Worm (Caenorhabditis elegans) whole organism, L3 larva: ENCODE data around the gene F26F4.12.

Experiments
- lin-15B ChIP-seq: fragments of 150-350 bp; optimal IDR thresholded peaks from 2 replicates; lab custom pipeline; 2014; ENCODE audit warnings: missing biosample characterization, missing genetic modification characterization
- nhr-76 ChIP-seq: fragments of 150-350 bp; sonication (generic microtip); optimal IDR thresholded peaks from 5 replicates; lab custom pipeline; 2014; ENCODE audit warnings: missing biosample characterization, missing genetic modification characterization
- unc-62 ChIP-seq: fragments of 150-350 bp; sonication (generic microtip); optimal IDR thresholded peaks from 4 replicates; lab custom pipeline; 2014; ENCODE audit warnings: missing biosample characterization, missing genetic modification reagents, missing genetic modification characterization

ce11 chrIII:4866762-4867161 lies 43.1 kb downstream of the F26F4.12 start, which contains the start of gene C35D10.17:
- TF ChIP-seq lin-15B (tag; lab: Kevin White, UChicago) (no peak), unc-62 (GFP tag; lab: Kevin White, UChicago) (no peak), nhr-76 (tag; lab: Kevin White, UChicago) (no peak)
